Worm (Caenorhabditis elegans): Measurements from ENCODE around the gene R74.7.

R74.7 gene

ce11 chrIII:4204072-4204471 is at the start of gene R74.7, which contains the start of gene pelo-1:
R74.7 (plus strand) TSS chrIII:4204429.
pelo-1 (minus strand) TSS chrIII:4204222.
- TF ChIP-seq dao-5 (tag; optimal IDR thresholded peaks at IDR 0.05) (no peak), him-1 (tag; optimal IDR thresholded peaks at IDR 0.05) (no peak), W03F9.2 (tag; optimal IDR thresholded peaks at IDR 0.05) (no peak)

ce11 chrIII:4157298-4157697 is 46.9 kb upstream of the R74.7 start, which contains the start of gene C16C10.9:
C16C10.9 (minus strand) TSS chrIII:4157398.
- TF ChIP-seq him-1 (tag; optimal IDR thresholded peaks at IDR 0.05) (no peak), dao-5 (tag; optimal IDR thresholded peaks at IDR 0.05) (no peak)

- TF ChIP-seq him-1 (tag; optimal IDR thresholded peaks at IDR 0.05) (no peak), dao-5 (tag; optimal IDR thresholded peaks at IDR 0.05) (no peak), W03F9.2 (tag; optimal IDR thresholded peaks at IDR 0.05) (no peak)
Measured at ce11 chrIII:4160937-4161336, 43.3 kb upstream of the R74.7 start, which contains the start of gene C01G12.16. C01G12.16 (plus strand) TSS chrIII:4161237.

- no peak for TF ChIP-seq him-1 (tag; optimal IDR thresholded peaks at IDR 0.05)
- TF ChIP-seq dao-5 (tag; optimal IDR thresholded peaks at IDR 0.05): no peak
- no peak for TF ChIP-seq W03F9.2 (tag; optimal IDR thresholded peaks at IDR 0.05)
Measured at ce11 chrIII:4164071-4164470, 40.2 kb upstream of the R74.7 start, which contains the start of gene C16C10.8. C16C10.8 (minus strand) TSS chrIII:4164171.

ce11 chrIII:4166745-4167144 is 37.5 kb upstream of the R74.7 start, which contains the start of gene rnf-5:
rnf-5 (minus strand) TSS chrIII:4166845.
- TF ChIP-seq dao-5 (tag; optimal IDR thresholded peaks at IDR 0.05): no peak
- no peak for TF ChIP-seq him-1 (tag; optimal IDR thresholded peaks at IDR 0.05)
- no peak for TF ChIP-seq W03F9.2 (tag; optimal IDR thresholded peaks at IDR 0.05)

- no peak for TF ChIP-seq dao-5 (tag; optimal IDR thresholded peaks at IDR 0.05)
- TF ChIP-seq him-1 (tag; optimal IDR thresholded peaks at IDR 0.05): no peak
- no peak for TF ChIP-seq W03F9.2 (tag; optimal IDR thresholded peaks at IDR 0.05)
Measured at ce11 chrIII:4168665-4169064, 35.6 kb upstream of the R74.7 start, which contains the start of gene ccdc-55. ccdc-55 (minus strand) TSS chrIII:4168765.

ce11 chrIII:4170903-4171377 is 33.3 kb upstream of the R74.7 start, which contains the start of the genes rnf-121 and C16C10.4:
rnf-121 (minus strand) TSS chrIII:4170953.
C16C10.4 (plus strand) TSS chrIII:4171336.
- peak; percentile 45 for TF ChIP-seq him-1 (tag; optimal IDR thresholded peaks at IDR 0.05)
- TF ChIP-seq dao-5 (tag; optimal IDR thresholded peaks at IDR 0.05): peak; percentile 43
- TF ChIP-seq W03F9.2 (tag; optimal IDR thresholded peaks at IDR 0.05): peak; percentile 69

- TF ChIP-seq him-1 (tag; optimal IDR thresholded peaks at IDR 0.05) (no peak), W03F9.2 (tag; optimal IDR thresholded peaks at IDR 0.05) (no peak), dao-5 (tag; optimal IDR thresholded peaks at IDR 0.05) (no peak)
Measured at ce11 chrIII:4172210-4172609, 32.0 kb upstream of the R74.7 start.

- TF ChIP-seq him-1 (tag; optimal IDR thresholded peaks at IDR 0.05) (no peak), W03F9.2 (tag; optimal IDR thresholded peaks at IDR 0.05) (no peak), dao-5 (tag; optimal IDR thresholded peaks at IDR 0.05) (no peak)
Measured at ce11 chrIII:4175489-4175888, 28.7 kb upstream of the R74.7 start.

- TF ChIP-seq him-1 (tag; optimal IDR thresholded peaks at IDR 0.05): no peak
- peak; percentile 75 for TF ChIP-seq W03F9.2 (tag; optimal IDR thresholded peaks at IDR 0.05)
- TF ChIP-seq dao-5 (tag; optimal IDR thresholded peaks at IDR 0.05): no peak
Measured at ce11 chrIII:4176109-4176596, 28.1 kb upstream of the R74.7 start, which contains the start of the genes hrde-1 and C16C10.13. hrde-1 (minus strand) TSS chrIII:4176159. C16C10.13 (plus strand) TSS chrIII:4176440.

ce11 chrIII:4178564-4178963 is 25.7 kb upstream of the R74.7 start, which contains the start of gene C16C10.2:
C16C10.2 (minus strand) TSS chrIII:4178664.
- TF ChIP-seq W03F9.2 (tag; optimal IDR thresholded peaks at IDR 0.05) (no peak), dao-5 (tag; optimal IDR thresholded peaks at IDR 0.05) (no peak), him-1 (tag; optimal IDR thresholded peaks at IDR 0.05) (no peak)

ce11 chrIII:4181338-4181737 is 22.9 kb upstream of the R74.7 start, which contains the start of gene C16C10.1:
C16C10.1 (minus strand) TSS chrIII:4181438.
- TF ChIP-seq him-1 (tag; optimal IDR thresholded peaks at IDR 0.05) (no peak), dao-5 (tag; optimal IDR thresholded peaks at IDR 0.05) (no peak)

- TF ChIP-seq W03F9.2 (tag; optimal IDR thresholded peaks at IDR 0.05): no peak
Measured at ce11 chrIII:4186751-4187309, 17.4 kb upstream of the R74.7 start, which contains the start of gene lars-1. lars-1 (minus strand) TSS chrIII:4186801.

- no peak for TF ChIP-seq W03F9.2 (tag; optimal IDR thresholded peaks at IDR 0.05)
- no peak for TF ChIP-seq dao-5 (tag; optimal IDR thresholded peaks at IDR 0.05)
- no peak for TF ChIP-seq him-1 (tag; optimal IDR thresholded peaks at IDR 0.05)
Measured at ce11 chrIII:4187845-4188244, 16.4 kb upstream of the R74.7 start, which contains the start of gene R74.2. R74.2 (plus strand) TSS chrIII:4188160.
